Fruit fly (Drosophila melanogaster) whole organism, prepupa: ENCODE measurements around the gene CG7840.

Source experiments
- CG10631 ChIP-seq: fragments of 200-800 bp; sonication (Bioruptor generic); optimal IDR thresholded peaks from 2 replicates; lab custom pipeline; 2016; ENCODE audit warnings: missing biosample characterization, missing genetic modification characterization
- CG10669 ChIP-seq: fragments of 200-800 bp; sonication (Bioruptor generic); optimal IDR thresholded peaks from 3 replicates; lab custom pipeline; 2018; ENCODE audit warnings: missing biosample characterization, mild to moderate bottlenecking, missing genetic modification characterization, moderate library complexity
- CG11294 ChIP-seq: fragments of 200-800 bp; sonication (Bioruptor generic); IDR thresholded peaks from 2 replicates; pipeline ENCODE4 v1.3.6; 2022; ENCODE audit warnings: missing biosample characterization, missing genetic modification characterization
- CG11762 ChIP-seq: fragments of 200-800 bp; sonication (Bioruptor generic); optimal IDR thresholded peaks from 3 replicates; lab custom pipeline; 2016; ENCODE audit warnings: missing biosample characterization, missing genetic modification characterization; ENCODE audit not compliant: insufficient read depth
- CG11902 ChIP-seq: fragments of 200-800 bp; sonication (Bioruptor generic); optimal IDR thresholded peaks from 3 replicates; lab custom pipeline; 2016; ENCODE audit warnings: missing biosample characterization, missing genetic modification characterization
- CG15336 ChIP-seq: fragments of 200-800 bp; sonication (Bioruptor generic); IDR thresholded peaks from 2 replicates; pipeline ENCODE4 v1.3.6; 2022; ENCODE audit warnings: missing biosample characterization, missing genetic modification characterization
- CG32006 ChIP-seq: fragments of 200-800 bp; sonication (Bioruptor generic); optimal IDR thresholded peaks from 3 replicates; lab custom pipeline; 2017; ENCODE audit warnings: missing biosample characterization, mild to moderate bottlenecking, missing genetic modification characterization
- CG34406 ChIP-seq: fragments of 200-800 bp; sonication (Bioruptor generic); optimal IDR thresholded peaks from 3 replicates; lab custom pipeline; 2016; ENCODE audit warnings: missing biosample characterization, missing genetic modification characterization
- CG6163 ChIP-seq: fragments of 200-800 bp; sonication (Bioruptor generic); IDR thresholded peaks from 3 replicates; pipeline ENCODE4 v1.3.6; 2022; ENCODE audit warnings: missing biosample characterization, missing genetic modification characterization
- CG6808 ChIP-seq: fragments of 200-800 bp; sonication (Bioruptor generic); optimal IDR thresholded peaks from 3 replicates; lab custom pipeline; 2017; ENCODE audit warnings: missing biosample characterization, missing genetic modification characterization, mild to moderate bottlenecking, moderate library complexity, missing genetic modification reagents
- CG6854 ChIP-seq: fragments of 200-800 bp; sonication (Bioruptor generic); optimal IDR thresholded peaks from 2 replicates; lab custom pipeline; 2017; ENCODE audit warnings: missing biosample characterization, mild to moderate bottlenecking, missing genetic modification characterization
- CG7368 ChIP-seq: fragments of 200-800 bp; sonication (Bioruptor generic); optimal IDR thresholded peaks from 3 replicates; lab custom pipeline; 2016; ENCODE audit warnings: missing biosample characterization, missing genetic modification characterization
- CG8119 ChIP-seq: fragments of 200-800 bp; sonication (Bioruptor generic); IDR thresholded peaks from 3 replicates; pipeline ENCODE4 v1.3.6; 2022; ENCODE audit warnings: missing biosample characterization, missing genetic modification characterization
- CG8319 ChIP-seq: fragments of 200-800 bp; sonication (Bioruptor generic); optimal IDR thresholded peaks from 3 replicates; lab custom pipeline; 2016; ENCODE audit warnings: missing biosample characterization, missing genetic modification characterization
- CG8632 ChIP-seq: fragments of 200-800 bp; sonication (Bioruptor generic); optimal IDR thresholded peaks from 3 replicates; lab custom pipeline; 2016; ENCODE audit warnings: missing biosample characterization, missing genetic modification characterization
- CG9139 ChIP-seq: fragments of 200-800 bp; sonication (Bioruptor generic); optimal IDR thresholded peaks from 3 replicates; lab custom pipeline; 2017; ENCODE audit warnings: missing biosample characterization, mild to moderate bottlenecking, missing genetic modification characterization
- Eip78C ChIP-seq: fragments of 200-800 bp; sonication (Bioruptor generic); peaks from one replicate; lab custom pipeline; 2016; ENCODE audit warnings: missing biosample characterization, missing genetic modification characterization
- Eip93F ChIP-seq: fragments of 200-800 bp; sonication (Bioruptor generic); optimal IDR thresholded peaks from 2 replicates; lab custom pipeline; 2016; ENCODE audit warnings: missing biosample characterization, mild to moderate bottlenecking, missing genetic modification characterization
- Ets96B ChIP-seq: fragments of 200-800 bp; optimal IDR thresholded peaks from 2 replicates; lab custom pipeline; 2019; ENCODE audit warnings: missing biosample characterization, mild to moderate bottlenecking, missing genetic modification characterization, moderate library complexity
- Gug ChIP-seq: fragments of 200-800 bp; sonication (Bioruptor generic); IDR thresholded peaks from 2 replicates; pipeline ENCODE4 v1.3.6; 2022; ENCODE audit warnings: missing biosample characterization, missing genetic modification characterization
- Hr38 ChIP-seq: sonication (Bioruptor generic); optimal IDR thresholded peaks from 2 replicates; lab custom pipeline; 2016; ENCODE audit warnings: missing biosample characterization, missing genetic modification characterization
- Hr39 ChIP-seq: fragments of 200-800 bp; sonication (Bioruptor generic); optimal IDR thresholded peaks from 2 replicates; lab custom pipeline; 2016; ENCODE audit warnings: missing biosample characterization, missing genetic modification characterization
- Hr4 ChIP-seq: fragments of 200-800 bp; sonication (Bioruptor generic); optimal IDR thresholded peaks from 3 replicates; lab custom pipeline; 2016; ENCODE audit warnings: missing biosample characterization, missing genetic modification characterization
- Lpt ChIP-seq: fragments of 200-800 bp; sonication (Bioruptor generic); optimal IDR thresholded peaks from 3 replicates; lab custom pipeline; 2016; ENCODE audit warnings: missing biosample characterization, missing genetic modification characterization
- Smox ChIP-seq: fragments of 200-800 bp; sonication (Bioruptor generic); optimal IDR thresholded peaks from 3 replicates; lab custom pipeline; 2016; ENCODE audit warnings: missing biosample characterization, missing genetic modification characterization
- Sox102F ChIP-seq: fragments of 200-800 bp; sonication (Bioruptor generic); optimal IDR thresholded peaks from 2 replicates; lab custom pipeline; 2016; ENCODE audit warnings: missing biosample characterization, mild to moderate bottlenecking, missing genetic modification characterization
- Sox14 ChIP-seq: fragments of 200-800 bp; sonication (Bioruptor generic); optimal IDR thresholded peaks from 3 replicates; lab custom pipeline; 2016; ENCODE audit warnings: missing biosample characterization, missing genetic modification characterization
- Sox15 ChIP-seq: fragments of 200-800 bp; sonication (Bioruptor generic); optimal IDR thresholded peaks from 3 replicates; lab custom pipeline; 2016; ENCODE audit warnings: missing biosample characterization, missing genetic modification characterization
- achi ChIP-seq: fragments of 200-800 bp; sonication (Bioruptor generic); optimal IDR thresholded peaks from 3 replicates; lab custom pipeline; 2016; ENCODE audit warnings: missing biosample characterization, missing genetic modification characterization
- acj6 ChIP-seq: fragments of 200-800 bp; sonication (Bioruptor generic); optimal IDR thresholded peaks from 3 replicates; lab custom pipeline; 2016; ENCODE audit warnings: missing biosample characterization, missing genetic modification characterization
- cyc ChIP-seq: fragments of 200-800 bp; sonication (Bioruptor generic); optimal IDR thresholded peaks from 3 replicates; lab custom pipeline; 2016; ENCODE audit warnings: missing biosample characterization, missing genetic modification characterization
- dac ChIP-seq: fragments of 200-800 bp; sonication (Bioruptor generic); optimal IDR thresholded peaks from 2 replicates; lab custom pipeline; 2017; ENCODE audit warnings: missing biosample characterization, mild to moderate bottlenecking, missing genetic modification characterization
- dsx ChIP-seq: fragments of 200-800 bp; optimal IDR thresholded peaks from 3 replicates; lab custom pipeline; 2019; ENCODE audit warnings: missing biosample characterization, mild to moderate bottlenecking, missing genetic modification characterization, moderate library complexity; ENCODE audit not compliant: poor library complexity, severe bottlenecking
- eg ChIP-seq: fragments of 200-800 bp; sonication (Bioruptor generic); IDR thresholded peaks from 3 replicates; pipeline ENCODE4 v1.3.6; 2022; ENCODE audit warnings: missing biosample characterization, missing genetic modification characterization
- esn ChIP-seq: fragments of 200-800 bp; sonication (Bioruptor generic); optimal IDR thresholded peaks from 2 replicates; lab custom pipeline; 2016; ENCODE audit warnings: missing biosample characterization, mild to moderate bottlenecking, missing genetic modification characterization, moderate library complexity
- fd59A ChIP-seq: fragments of 200-800 bp; sonication (Bioruptor generic); optimal IDR thresholded peaks from 2 replicates; lab custom pipeline; 2017; ENCODE audit warnings: missing biosample characterization, mild to moderate bottlenecking, missing genetic modification characterization, missing genetic modification reagents
- fd85E ChIP-seq: fragments of 200-800 bp; sonication (Bioruptor generic); optimal IDR thresholded peaks from 3 replicates; lab custom pipeline; 2016; ENCODE audit warnings: missing biosample characterization, missing genetic modification characterization
- lz ChIP-seq: fragments of 200-800 bp; sonication (Bioruptor generic); optimal IDR thresholded peaks from 3 replicates; lab custom pipeline; 2016; ENCODE audit warnings: missing biosample characterization, missing genetic modification characterization
- net ChIP-seq: fragments of 200-800 bp; sonication (Bioruptor generic); optimal IDR thresholded peaks from 3 replicates; lab custom pipeline; 2016; ENCODE audit warnings: missing biosample characterization, missing genetic modification characterization
- pdm3 ChIP-seq: fragments of 200-800 bp; sonication (Bioruptor generic); optimal IDR thresholded peaks from 3 replicates; lab custom pipeline; 2016; ENCODE audit warnings: missing biosample characterization, missing genetic modification characterization
- salr ChIP-seq, 2 experiments: fragments of 200-800 bp; sonication (Bioruptor generic); optimal IDR thresholded peaks; 3 replicates each; lab custom pipeline; 2016 to 2018; ENCODE audit warnings: missing biosample characterization in 2 of 2, missing genetic modification characterization in 2 of 2, mild to moderate bottlenecking in 1 of 2
- ss ChIP-seq, 2 experiments: fragments of 200-800 bp; sonication (Bioruptor generic); optimal IDR thresholded peaks; 2 replicates in 1 of 2; 3 replicates in 1 of 2; lab custom pipeline; 2017 to 2018; ENCODE audit warnings: mild to moderate bottlenecking in 2 of 2, missing biosample characterization in 2 of 2, missing genetic modification characterization in 2 of 2, moderate library complexity in 1 of 2
- svp ChIP-seq: fragments of 200-800 bp; sonication (Bioruptor generic); peaks from one replicate; lab custom pipeline; 2016; ENCODE audit warnings: missing biosample characterization, missing genetic modification characterization
- topi ChIP-seq: fragments of 200-800 bp; sonication (Bioruptor generic); optimal IDR thresholded peaks from 3 replicates; lab custom pipeline; 2016; ENCODE audit warnings: missing biosample characterization, missing genetic modification characterization
- vri ChIP-seq: fragments of 200-800 bp; sonication (Bioruptor generic); optimal IDR thresholded peaks from 3 replicates; lab custom pipeline; 2016; ENCODE audit warnings: missing biosample characterization, mild to moderate bottlenecking, missing genetic modification characterization

Gene CG7840

DNA sequence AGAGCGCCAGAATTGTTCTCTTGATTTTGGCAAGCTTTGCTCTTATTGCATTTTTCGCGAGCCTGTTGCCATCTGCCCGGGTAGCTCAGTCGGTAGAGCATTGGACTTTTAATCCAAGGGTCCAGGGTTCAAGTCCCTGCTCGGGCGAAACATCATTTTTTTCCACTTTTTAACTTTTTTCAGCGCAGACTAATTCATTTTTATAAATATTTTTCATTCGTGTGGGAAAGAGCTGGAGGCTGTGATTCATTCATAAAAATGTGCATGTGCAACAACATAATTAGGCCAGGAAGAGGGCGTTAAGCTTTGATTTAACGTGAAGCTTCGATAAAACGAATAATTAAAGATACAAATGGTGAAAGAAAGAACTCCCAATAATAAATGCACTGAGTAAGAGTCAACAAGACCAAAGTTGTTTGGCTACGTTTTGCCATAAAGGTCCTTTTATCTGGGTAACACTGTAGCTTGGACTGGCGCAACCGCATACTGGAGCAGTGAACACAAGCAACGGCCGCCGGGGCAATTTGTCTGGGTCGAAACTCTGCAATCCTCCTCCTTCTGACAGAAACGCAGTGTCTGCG is 14.6 kb upstream of the CG7840 start (continued):
- TF ChIP-seq Hr39 (GFP tag; lab: Kevin White, UChicago) (peak; percentile 87), fd59A (GFP tag; lab: Kevin White, UChicago) (peak; percentile 79), topi (GFP tag; lab: Kevin White, UChicago) (peak; percentile 88), eg (peak; percentile 85), Sox14 (GFP tag; lab: Kevin White, UChicago) (peak; percentile 82), CG6854 (GFP tag; lab: Kevin White, UChicago) (peak; percentile 78), CG10669 (GFP tag; lab: Kevin White, UChicago) (peak; percentile 79), dsx (peak; percentile 79), Eip78C (GFP tag; lab: Kevin White, UChicago) (peak; percentile 95), CG15336 (peak; percentile 77), acj6 (peak; percentile 86), salr (GFP tag; optimal IDR thresholded peaks at IDR 0.05; lab: Kevin White, UChicago) (peak; percentile 47 to 69), vri (peak; percentile 77), Sox15 (GFP tag; lab: Kevin White, UChicago) (peak; percentile 56), Smox (GFP tag; lab: Kevin White, UChicago) (peak; percentile 86), CG11902 (peak; percentile 77), achi (GFP tag; lab: Kevin White, UChicago) (peak; percentile 86), esn (GFP tag; lab: Kevin White, UChicago) (peak; percentile 90), fd85E (GFP tag; lab: Kevin White, UChicago) (peak; percentile 6), Sox102F (peak; percentile 89), svp (peak; percentile 97), CG11762 (GFP tag; lab: Kevin White, UChicago) (peak; percentile 62), dac (no peak), Hr4 (GFP tag; lab: Kevin White, UChicago) (peak; percentile 85)

DNA sequence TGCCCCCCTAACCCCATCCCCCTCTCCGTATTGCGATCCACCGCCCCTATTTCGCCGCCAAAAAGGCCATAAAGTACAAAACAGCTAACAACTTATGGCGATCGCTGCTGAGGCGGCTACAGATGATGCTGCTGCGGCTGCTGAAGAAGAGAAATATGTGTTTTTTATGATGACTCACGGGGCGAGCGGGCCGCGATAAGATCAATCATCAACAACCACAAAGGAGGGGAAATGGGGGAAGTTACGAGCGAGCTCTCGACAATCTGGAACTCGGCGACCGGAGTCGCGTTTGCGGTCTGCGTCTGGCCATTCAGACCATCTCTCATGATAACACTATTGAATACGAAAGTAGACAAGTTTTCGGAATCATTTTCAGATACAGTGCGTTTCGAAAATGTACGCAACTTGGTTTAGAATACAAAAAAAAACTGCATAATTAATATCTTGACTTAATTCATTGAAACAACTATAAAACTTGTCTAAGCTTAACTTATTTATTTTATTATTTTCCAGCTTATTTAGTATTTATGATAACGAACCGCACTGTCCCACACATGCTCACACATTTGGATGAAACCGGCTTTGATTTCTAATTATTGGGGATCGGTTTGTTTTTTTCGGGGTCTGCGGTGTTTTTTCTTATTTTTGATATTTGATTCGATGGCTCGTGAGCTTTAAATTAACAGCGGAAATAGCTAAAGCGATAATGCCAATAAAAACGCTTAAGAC is 13.1 kb upstream of the CG7840 start:
- peak; percentile 86 for TF ChIP-seq Gug (GFP tag; lab: Robert Waterston, UW)
- peak; percentile 46 for TF ChIP-seq Ets96B (tag; lab: Kevin White, UChicago)
- peak; percentile 92 for TF ChIP-seq Eip78C (GFP tag; lab: Kevin White, UChicago)
- TF ChIP-seq Eip93F (GFP tag; lab: Kevin White, UChicago) = no peak
- TF ChIP-seq pdm3 = peak; percentile 78
- TF ChIP-seq CG11902 = no peak
- TF ChIP-seq Hr39 (GFP tag; lab: Kevin White, UChicago) = peak; percentile 59
- peak in 1 of 2 experiments; percentile 33 for TF ChIP-seq ss (GFP tag; optimal IDR thresholded peaks at IDR 0.05; lab: Kevin White, UChicago)
- no peak for TF ChIP-seq dsx
- TF ChIP-seq CG8319 (GFP tag; lab: Kevin White, UChicago) = peak; percentile 35
- TF ChIP-seq Lpt (GFP tag; lab: Kevin White, UChicago) = peak; percentile 80
- peak; percentile 32 for TF ChIP-seq cyc
- no peak for TF ChIP-seq CG9139 (GFP tag; lab: Kevin White, UChicago)
- peak; percentile 58 for TF ChIP-seq net (GFP tag; lab: Kevin White, UChicago)
- TF ChIP-seq CG6808 = peak; percentile 47
- TF ChIP-seq CG11762 (GFP tag; lab: Kevin White, UChicago) = peak; percentile 48
- TF ChIP-seq fd85E (GFP tag; lab: Kevin White, UChicago) = no peak
- TF ChIP-seq dac = peak; percentile 65
- peak; percentile 73 for TF ChIP-seq esn (GFP tag; lab: Kevin White, UChicago)
- TF ChIP-seq CG11294 = peak; percentile 75
- peak; percentile 57 for TF ChIP-seq CG10631 (GFP tag; lab: Kevin White, UChicago)
- TF ChIP-seq Hr4 (GFP tag; lab: Kevin White, UChicago) = peak; percentile 92
- peak; percentile 37 for TF ChIP-seq CG34406 (GFP tag; lab: Kevin White, UChicago)
- peak; percentile 57 for TF ChIP-seq CG10669 (GFP tag; lab: Kevin White, UChicago)
- TF ChIP-seq acj6 = peak; percentile 67
- TF ChIP-seq CG8632 (GFP tag; lab: Kevin White, UChicago) = peak; percentile 59
- peak; percentile 92 for TF ChIP-seq CG32006 (GFP tag; lab: Kevin White, UChicago)
- TF ChIP-seq eg = peak; percentile 95
- peak; percentile 86 for TF ChIP-seq CG6163
- no peak for TF ChIP-seq Hr38 (GFP tag; lab: Kevin White, UChicago)
- peak; percentile 95 for TF ChIP-seq CG8119 (GFP tag; lab: Robert Waterston, UW)
- peak; percentile 95 for TF ChIP-seq CG15336
- peak; percentile 56 for TF ChIP-seq topi (GFP tag; lab: Kevin White, UChicago)
- TF ChIP-seq lz (GFP tag; lab: Kevin White, UChicago) = peak; percentile 66
- no peak for TF ChIP-seq CG7368 (GFP tag; lab: Kevin White, UChicago)
- peak; percentile 51 for TF ChIP-seq Smox (GFP tag; lab: Kevin White, UChicago)
- peak; percentile 55 for TF ChIP-seq Sox102F
